Fruit fly (Drosophila melanogaster): Measurements from ENCODE around the gene tsg.
A peak's percentile ranks its signal among the peaks of the same experiment; 100 is the strongest.

tsg gene

DNA sequence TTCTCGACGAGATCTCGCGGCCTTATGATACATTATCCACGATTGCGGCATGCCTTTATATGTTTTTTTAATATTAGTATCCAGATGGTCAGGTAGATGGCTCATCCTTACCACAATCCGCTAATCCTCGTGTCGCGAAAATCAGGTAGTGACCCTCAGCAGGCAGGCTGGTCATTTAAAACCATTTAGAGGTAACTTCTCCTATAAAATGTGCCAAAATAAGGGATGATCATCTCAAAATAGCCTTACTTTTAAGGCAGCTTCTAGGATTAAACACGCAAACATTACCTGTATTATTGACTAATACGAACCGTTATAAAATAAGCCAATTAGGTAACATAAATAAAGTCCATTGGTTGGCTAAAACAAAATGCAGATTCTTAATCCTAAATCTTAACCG, at the start of gene tsg:
tsg (minus strand) TSS at position 37 of the 400 bp plus-strand sequence.
- TF ChIP-seq usp (GFP tag; optimal IDR thresholded peaks at IDR 0.05) (no peak), pan (optimal IDR thresholded peaks at IDR 0.05) (no peak), psq (optimal IDR thresholded peaks at IDR 0.05) (no peak), EcR (GFP tag; optimal IDR thresholded peaks at IDR 0.05) (no peak), Dll (optimal IDR thresholded peaks at IDR 0.05) (no peak), CG8478 (optimal IDR thresholded peaks at IDR 0.05) (no peak)

DNA sequence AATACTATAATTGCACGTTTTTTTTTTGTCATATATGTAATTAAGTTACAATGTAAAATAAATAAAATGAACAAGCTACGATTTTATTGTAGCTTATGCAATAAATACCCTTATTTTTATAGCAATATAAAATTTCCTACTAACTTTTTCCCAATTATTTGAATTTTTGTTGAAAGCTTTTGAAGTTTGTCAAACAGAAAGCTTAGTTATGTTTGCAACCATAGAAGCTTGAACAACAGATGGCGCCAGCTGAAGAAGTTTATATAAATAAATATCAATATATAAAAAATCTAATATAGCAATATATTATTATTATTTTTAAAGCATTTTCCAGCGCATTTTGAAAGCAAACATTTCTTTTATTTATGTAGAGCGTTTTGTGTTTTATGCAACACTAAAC, 46.5 kb upstream of the tsg start:
- TF ChIP-seq Dll (optimal IDR thresholded peaks at IDR 0.05) (no peak), psq (optimal IDR thresholded peaks at IDR 0.05) (no peak), EcR (GFP tag; optimal IDR thresholded peaks at IDR 0.05) (no peak), CG8478 (optimal IDR thresholded peaks at IDR 0.05) (no peak), pan (optimal IDR thresholded peaks at IDR 0.05) (no peak)

DNA sequence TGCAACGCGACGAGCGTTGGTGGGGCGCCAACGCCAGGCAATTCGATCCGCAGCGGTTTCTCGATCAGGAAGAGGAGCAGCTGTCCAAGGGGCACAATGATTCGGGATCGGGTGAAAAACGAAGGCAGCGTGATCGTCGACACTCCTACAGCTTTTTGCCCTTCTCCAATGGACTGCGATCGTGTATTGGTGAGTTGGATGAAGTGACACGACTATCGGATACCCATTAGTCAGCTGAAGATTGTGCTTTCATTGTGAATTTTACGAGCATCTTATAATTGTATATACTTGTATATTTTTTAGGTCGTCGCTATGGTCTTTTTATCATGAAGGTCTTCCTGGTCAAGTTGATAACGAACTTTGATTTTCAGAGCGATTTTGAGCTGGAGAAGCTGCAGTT, 46.0 kb upstream of the tsg start:
- no peak for TF ChIP-seq EcR (GFP tag; optimal IDR thresholded peaks at IDR 0.05)
- TF ChIP-seq CG8478 (optimal IDR thresholded peaks at IDR 0.05) = no peak
- TF ChIP-seq Dll (optimal IDR thresholded peaks at IDR 0.05) = no peak
- no peak for TF ChIP-seq usp (GFP tag; optimal IDR thresholded peaks at IDR 0.05)
- TF ChIP-seq pan (optimal IDR thresholded peaks at IDR 0.05) = no peak
- no peak for TF ChIP-seq psq (optimal IDR thresholded peaks at IDR 0.05)

DNA sequence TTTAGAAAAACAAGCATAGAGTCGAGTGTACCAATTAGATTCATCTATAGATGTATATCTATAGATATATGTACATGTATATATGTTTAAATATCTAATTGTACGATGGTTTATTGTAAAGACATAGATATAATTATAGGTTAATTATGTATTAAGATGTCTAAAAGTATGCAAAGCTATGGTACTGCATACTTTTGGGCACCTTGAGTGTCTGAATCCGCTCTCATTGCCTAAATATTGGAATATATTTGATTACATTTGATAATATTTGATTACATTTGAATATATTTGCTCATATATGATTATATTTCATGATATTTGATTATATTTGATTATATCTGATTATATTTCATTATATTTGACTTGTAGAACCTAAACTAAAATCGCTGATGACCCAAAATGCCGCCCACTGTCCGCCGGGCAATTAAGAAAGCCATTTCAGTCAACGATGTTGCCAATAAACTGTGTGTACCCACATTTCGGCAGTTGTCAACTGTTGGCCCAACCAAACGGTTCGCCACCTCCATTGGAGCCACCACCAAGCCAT, 43.5 kb upstream of the tsg start, which contains the start of gene Cyp318a1:
Cyp318a1 (plus strand) TSS at position 497 of the 547 bp plus-strand sequence.
- no peak for TF ChIP-seq pan (optimal IDR thresholded peaks at IDR 0.05)
- no peak for TF ChIP-seq EcR (GFP tag; optimal IDR thresholded peaks at IDR 0.05)

DNA sequence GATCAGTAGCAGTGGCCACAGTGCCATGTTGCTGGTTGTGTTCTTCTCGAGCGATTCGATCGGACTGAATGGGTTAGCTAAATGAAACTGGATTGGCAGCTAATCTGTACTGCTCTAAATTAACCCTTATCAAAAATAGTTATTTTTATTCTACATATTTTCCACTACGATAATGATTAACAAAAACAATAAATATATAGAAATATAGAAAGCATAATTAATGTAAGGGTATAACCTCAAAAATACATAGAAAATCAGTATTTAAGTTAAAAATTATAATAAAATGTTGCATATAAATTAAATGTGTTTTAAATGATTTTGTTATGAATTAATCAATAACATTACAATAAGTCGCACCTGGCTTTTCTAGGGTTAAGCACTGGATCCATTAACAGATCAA, 42.7 kb upstream of the tsg start, which contains the start of gene Cyp311a1:
Cyp311a1 (minus strand) TSS at position 66 of the 400 bp plus-strand sequence.
- TF ChIP-seq psq (optimal IDR thresholded peaks at IDR 0.05) = no peak
- TF ChIP-seq Dll (optimal IDR thresholded peaks at IDR 0.05) = no peak
- no peak for TF ChIP-seq pan (optimal IDR thresholded peaks at IDR 0.05)

DNA sequence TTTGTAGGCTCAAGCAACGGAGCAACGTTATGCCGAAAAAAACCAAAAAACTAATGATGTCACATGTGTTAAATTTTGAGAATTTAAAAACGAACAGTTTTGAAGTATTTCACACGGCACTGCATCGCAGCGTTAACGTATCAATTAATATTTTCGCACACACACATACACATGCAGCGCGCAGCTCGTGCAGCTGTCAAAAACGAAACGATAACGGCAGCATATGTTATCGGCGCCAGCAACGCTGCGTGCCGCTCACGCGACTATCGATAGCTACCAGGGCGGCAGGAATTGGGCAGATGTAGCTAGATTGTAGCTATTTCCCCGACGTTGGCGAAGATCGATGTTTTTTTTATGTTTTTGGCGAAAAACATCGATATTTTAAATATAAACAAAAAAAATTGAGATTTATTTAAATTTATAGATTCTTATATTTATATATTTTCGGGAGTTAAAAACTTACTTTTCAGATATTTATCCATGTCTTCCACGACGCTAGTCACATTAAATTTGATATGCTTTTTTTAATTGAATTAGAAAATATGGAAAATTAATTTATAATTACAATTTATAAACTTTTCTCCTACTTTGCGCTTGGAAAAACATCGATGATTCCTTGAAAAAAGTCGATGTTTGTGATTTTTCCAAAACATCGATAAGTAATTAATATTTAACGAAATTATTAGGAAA, 40.2 kb upstream of the tsg start, which contains the start of gene Usp7:
Usp7 (minus strand) TSS at position 208 of the 690 bp plus-strand sequence.
- TF ChIP-seq usp (GFP tag; optimal IDR thresholded peaks at IDR 0.05) (no peak), CG8478 (optimal IDR thresholded peaks at IDR 0.05) (no peak), EcR (GFP tag; optimal IDR thresholded peaks at IDR 0.05) (no peak), psq (optimal IDR thresholded peaks at IDR 0.05) (no peak), Dll (optimal IDR thresholded peaks at IDR 0.05) (no peak), pan (optimal IDR thresholded peaks at IDR 0.05) (no peak)

DNA sequence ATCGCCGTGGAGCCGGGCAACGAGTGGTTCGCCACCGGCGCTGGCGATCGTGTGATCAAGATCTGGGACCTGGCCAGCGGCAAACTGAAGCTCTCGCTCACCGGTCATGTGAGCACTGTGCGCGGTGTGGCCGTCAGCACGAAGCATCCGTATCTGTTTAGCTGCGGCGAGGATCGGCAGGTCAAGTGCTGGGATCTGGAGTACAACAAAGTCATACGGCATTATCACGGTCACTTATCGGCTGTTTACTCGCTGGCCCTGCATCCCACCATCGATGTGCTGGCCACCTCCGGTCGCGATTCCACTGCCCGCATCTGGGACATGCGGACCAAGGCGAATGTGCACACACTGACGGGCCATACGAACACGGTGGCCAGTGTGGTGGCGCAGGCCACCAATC, 33.0 kb upstream of the tsg start:
- TF ChIP-seq EcR (GFP tag; optimal IDR thresholded peaks at IDR 0.05) = no peak
- TF ChIP-seq psq (optimal IDR thresholded peaks at IDR 0.05) = no peak
- no peak for TF ChIP-seq pan (optimal IDR thresholded peaks at IDR 0.05)
- no peak for TF ChIP-seq Dll (optimal IDR thresholded peaks at IDR 0.05)

DNA sequence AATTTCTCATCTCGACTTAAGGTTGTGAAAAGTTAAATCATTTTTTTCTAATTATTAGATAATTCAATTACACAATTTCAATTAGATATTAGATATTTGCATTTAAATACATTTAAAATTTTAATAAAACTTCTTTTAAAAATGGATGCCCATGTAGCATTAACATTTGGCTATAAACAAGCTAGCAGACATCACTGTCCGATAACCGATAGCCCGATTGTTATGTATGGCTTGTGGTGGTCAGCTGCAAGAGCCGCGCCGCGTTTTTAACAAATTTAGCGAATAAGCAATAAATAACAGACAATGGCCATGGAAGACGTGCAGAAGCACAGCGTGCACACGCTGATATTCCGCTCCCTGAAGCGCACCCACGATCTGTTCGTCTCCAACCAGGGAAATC, 32.1 kb upstream of the tsg start, which contains the start of gene Tango4:
Tango4 (plus strand) TSS at position 212 of the 400 bp plus-strand sequence.
- TF ChIP-seq Dll (optimal IDR thresholded peaks at IDR 0.05) (no peak), usp (GFP tag; optimal IDR thresholded peaks at IDR 0.05) (no peak), CG8478 (optimal IDR thresholded peaks at IDR 0.05) (no peak), pan (optimal IDR thresholded peaks at IDR 0.05) (no peak), EcR (GFP tag; optimal IDR thresholded peaks at IDR 0.05) (no peak), psq (optimal IDR thresholded peaks at IDR 0.05) (no peak)

DNA sequence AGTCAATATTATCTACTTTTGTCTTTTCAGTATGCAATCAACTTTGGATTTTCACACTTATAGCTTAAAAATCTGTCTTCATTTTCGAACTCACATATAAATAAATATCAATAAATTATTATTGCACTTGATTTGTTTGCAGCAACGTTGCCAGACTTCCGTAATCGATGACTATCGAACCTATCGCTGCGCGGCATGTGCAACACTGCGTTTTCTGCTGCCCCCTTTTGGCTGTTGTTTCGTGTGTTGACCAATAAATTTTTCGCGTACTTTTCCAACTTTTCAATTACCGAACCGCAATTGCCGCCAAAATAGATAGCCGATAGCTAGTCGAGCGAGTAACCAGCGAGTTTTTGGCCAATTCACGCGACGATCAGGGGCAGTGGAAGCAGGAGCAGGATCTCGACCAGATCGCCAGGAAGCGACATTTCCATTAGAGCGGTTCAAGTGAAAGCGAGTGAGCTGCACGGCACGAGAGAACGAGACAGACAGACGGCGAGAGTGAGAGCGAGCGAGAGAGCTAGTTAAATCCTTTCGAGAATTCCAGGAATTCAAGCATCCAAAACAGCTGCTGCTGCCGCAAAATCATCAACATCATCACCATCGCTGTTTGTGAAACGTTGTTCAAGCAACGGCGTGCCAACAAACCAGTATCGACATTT, 29.8 kb upstream of the tsg start, which contains the start of gene Lsm12a:
Lsm12a (plus strand) TSS at position 201 of the 662 bp plus-strand sequence.
- TF ChIP-seq EcR (GFP tag; optimal IDR thresholded peaks at IDR 0.05) (no peak), CG8478 (optimal IDR thresholded peaks at IDR 0.05) (peak; percentile 13)

DNA sequence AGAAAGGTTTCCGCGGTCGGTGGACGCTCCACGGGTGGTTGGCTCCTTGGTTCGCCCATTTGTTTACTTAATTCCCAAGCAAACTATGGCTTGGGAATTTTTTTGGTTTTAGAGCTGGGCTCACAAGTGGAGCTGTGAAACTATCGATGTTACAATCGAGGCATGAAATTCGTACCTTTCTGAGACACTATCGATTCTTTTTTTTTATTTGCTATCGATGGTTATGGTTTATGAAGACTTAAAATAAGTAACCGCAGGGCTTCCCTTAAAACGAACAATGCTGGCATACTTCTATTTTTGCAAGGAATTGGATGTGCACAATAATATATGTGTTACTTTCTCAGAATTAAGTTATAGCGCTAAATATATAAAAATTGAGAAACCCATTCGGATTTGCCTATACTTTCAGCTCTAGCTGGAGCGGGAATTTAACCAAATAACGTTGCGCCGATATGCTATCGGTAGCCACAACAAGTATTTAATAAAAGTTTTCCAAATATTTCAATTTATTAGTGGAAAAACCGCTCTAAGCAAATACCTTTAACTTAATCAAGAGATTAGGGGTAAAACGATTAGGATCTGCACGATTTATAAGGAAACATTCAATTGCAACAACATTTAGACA, 29.2 kb upstream of the tsg start, which contains the start of gene Chrac-16:
Chrac-16 (minus strand) TSS at position 147 of the 625 bp plus-strand sequence.
- no peak for TF ChIP-seq usp (GFP tag; optimal IDR thresholded peaks at IDR 0.05)
- no peak for TF ChIP-seq EcR (GFP tag; optimal IDR thresholded peaks at IDR 0.05)
- TF ChIP-seq Dll (optimal IDR thresholded peaks at IDR 0.05) = no peak
- TF ChIP-seq CG8478 (optimal IDR thresholded peaks at IDR 0.05) = no peak
- no peak for TF ChIP-seq pan (optimal IDR thresholded peaks at IDR 0.05)
- no peak for TF ChIP-seq psq (optimal IDR thresholded peaks at IDR 0.05)

DNA sequence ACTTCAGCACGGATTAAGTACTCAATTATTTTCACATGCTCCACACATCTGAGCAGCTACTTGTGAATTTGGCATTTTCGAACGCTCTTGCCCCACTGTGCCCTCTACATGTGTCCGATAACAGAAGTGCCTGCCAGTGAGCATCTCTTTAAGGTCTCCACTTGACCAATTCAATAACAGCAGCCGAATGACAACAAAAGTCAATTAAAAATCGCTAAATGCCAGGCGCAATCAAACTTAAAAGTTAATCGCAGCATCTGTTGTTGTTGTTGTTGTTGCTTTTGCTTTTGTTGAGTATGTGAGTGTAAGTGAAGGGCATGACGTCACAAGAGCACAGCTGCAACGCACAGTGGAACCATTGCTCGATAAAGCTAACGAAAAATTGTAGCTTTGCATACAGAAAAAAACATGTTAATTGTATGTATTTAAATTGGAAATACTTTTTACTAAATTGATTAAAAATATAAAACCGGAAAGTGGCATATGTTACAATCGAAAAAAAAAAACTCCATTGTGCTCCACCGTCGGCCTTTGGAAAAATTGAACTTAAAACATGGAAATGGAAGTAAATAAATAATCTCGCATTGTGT, 26.1 kb upstream of the tsg start:
- TF ChIP-seq pan (optimal IDR thresholded peaks at IDR 0.05) (no peak), psq (optimal IDR thresholded peaks at IDR 0.05) (no peak), CG8478 (optimal IDR thresholded peaks at IDR 0.05) (no peak), Dll (optimal IDR thresholded peaks at IDR 0.05) (no peak), EcR (GFP tag; optimal IDR thresholded peaks at IDR 0.05) (no peak), usp (GFP tag; optimal IDR thresholded peaks at IDR 0.05) (no peak)

DNA sequence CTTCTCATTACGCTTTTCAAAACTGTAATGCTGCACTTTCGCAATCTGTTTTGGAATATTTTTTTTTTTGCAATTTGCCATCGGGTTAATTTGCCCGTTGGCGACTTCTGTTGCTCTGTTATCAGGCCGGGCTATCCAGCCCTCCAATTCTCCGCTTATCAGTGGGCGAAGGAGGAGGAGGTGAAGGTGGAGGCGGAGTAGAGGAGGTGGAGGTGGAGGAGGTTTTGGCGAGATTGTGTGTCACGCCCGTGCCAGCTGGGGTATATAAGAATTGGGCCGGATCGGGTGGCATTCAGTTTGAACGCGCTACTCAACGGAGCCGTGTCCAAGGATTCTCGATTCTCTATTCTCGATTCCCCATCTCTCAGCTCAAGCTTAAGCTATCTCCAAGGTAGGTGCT, 25.4 kb upstream of the tsg start:
- no peak for TF ChIP-seq usp (GFP tag; optimal IDR thresholded peaks at IDR 0.05)
- TF ChIP-seq pan (optimal IDR thresholded peaks at IDR 0.05) = no peak

Data from whole organism.